Fruit fly (Drosophila melanogaster): ENCODE results near the gene CG4502.

Gene CG4502

dm6 chr2L:7148086-7148485, 56.0 kb downstream of the CG4502 start (continued):
- no peak for TF ChIP-seq Dp (GFP tag; optimal IDR thresholded peaks at IDR 0.05)
- peak; percentile 84 for TF ChIP-seq CG8388 (GFP tag; optimal IDR thresholded peaks at IDR 0.05)
- TF ChIP-seq CG14667 (GFP tag; IDR thresholded peaks at IDR 0.05), result peak; percentile 55
- TF ChIP-seq Nf-YC (tag; optimal IDR thresholded peaks at IDR 0.05), result no peak
- peak; percentile 74 for TF ChIP-seq gcm (GFP tag; optimal IDR thresholded peaks at IDR 0.05)
- no peak for TF ChIP-seq mirr (GFP tag; optimal IDR thresholded peaks at IDR 0.05)
- TF ChIP-seq CG7556 (GFP tag; optimal IDR thresholded peaks at IDR 0.05), result peak; percentile 74
- no peak for TF ChIP-seq Kr (GFP tag; optimal IDR thresholded peaks at IDR 0.05)
- TF ChIP-seq tx (GFP tag; optimal IDR thresholded peaks at IDR 0.05), result peak; percentile 38
- TF ChIP-seq tna (GFP tag; IDR thresholded peaks at IDR 0.05; ENCODE audit: partially characterized antibody), result no peak
- peak; percentile 72 to 83 for TF ChIP-seq chif (GFP tag; optimal IDR thresholded peaks at IDR 0.05)
- TF ChIP-seq Chrac-16 (GFP tag; optimal IDR thresholded peaks at IDR 0.05), result peak; percentile 72
- TF ChIP-seq E2f2 (GFP tag; IDR thresholded peaks at IDR 0.05), result peak; percentile 46
- TF ChIP-seq Dbx (GFP tag; IDR thresholded peaks at IDR 0.05), result no peak
- 0 out of 2 replicates have a peak, but pooled peaks have one; percentile 45 for TF ChIP-seq aop (GFP tag; IDR thresholded peaks at IDR 0.05)
- peak; percentile 66 for TF ChIP-seq Spps (tag; optimal IDR thresholded peaks at IDR 0.05)
- TF ChIP-seq gsb (GFP tag; IDR thresholded peaks at IDR 0.05), result no peak
- no peak for TF ChIP-seq Hr39 (optimal IDR thresholded peaks at IDR 0.05)
- TF ChIP-seq ato (GFP tag; IDR thresholded peaks at IDR 0.05; ENCODE audit: partially characterized antibody), result no peak
- TF ChIP-seq al (GFP tag; IDR thresholded peaks at IDR 0.05), result no peak
- TF ChIP-seq CG10543 (GFP tag; optimal IDR thresholded peaks at IDR 0.05), result no peak
- TF ChIP-seq Asciz (GFP tag; optimal IDR thresholded peaks at IDR 0.05), result peak; percentile 78
- TF ChIP-seq zfh2 (GFP tag; optimal IDR thresholded peaks at IDR 0.05), result no peak
- TF ChIP-seq CG11085 (GFP tag; IDR thresholded peaks at IDR 0.05), result no peak
- no peak for TF ChIP-seq cad (GFP tag; optimal IDR thresholded peaks at IDR 0.05)
- TF ChIP-seq CG13123 (GFP tag; optimal IDR thresholded peaks at IDR 0.05), result no peak
- peak; percentile 57 for TF ChIP-seq CG30431 (GFP tag; optimal IDR thresholded peaks at IDR 0.05)
- TF ChIP-seq CG16779 (GFP tag; IDR thresholded peaks at IDR 0.05), result no peak
- TF ChIP-seq sisA (GFP tag; IDR thresholded peaks at IDR 0.05), result peak; percentile 68
- TF ChIP-seq CG12104 (GFP tag; optimal IDR thresholded peaks at IDR 0.05), result peak; percentile 29
- no peak for TF ChIP-seq kni (GFP tag; optimal IDR thresholded peaks at IDR 0.05)
- TF ChIP-seq PHDP (tag; optimal IDR thresholded peaks at IDR 0.05), result peak; percentile 80
- peak; percentile 58 for TF ChIP-seq ewg (GFP tag; optimal IDR thresholded peaks at IDR 0.05)
- no peak for TF ChIP-seq Tbp (GFP tag; optimal IDR thresholded peaks at IDR 0.05)
- peak; percentile 53 for TF ChIP-seq wek (GFP tag; optimal IDR thresholded peaks at IDR 0.05)
- peak; percentile 64; the same call in 1 of the 2 replicates for TF ChIP-seq ap (GFP tag; IDR thresholded peaks at IDR 0.05)
- no peak for TF ChIP-seq sens-2 (GFP tag; IDR thresholded peaks at IDR 0.05)
- peak in 1 of 2 experiments; percentile 78 for TF ChIP-seq Eip74EF (GFP tag; optimal IDR thresholded peaks at IDR 0.05)
- no peak for TF ChIP-seq CG4360 (GFP tag; IDR thresholded peaks at IDR 0.05)
- TF ChIP-seq ara (GFP tag; IDR thresholded peaks at IDR 0.05), result peak; percentile 78
- peak; percentile 82 for TF ChIP-seq Ptx1 (GFP tag; IDR thresholded peaks at IDR 0.05)
- TF ChIP-seq trh (GFP tag; optimal IDR thresholded peaks at IDR 0.05), result peak; percentile 38
- no peak for TF ChIP-seq zen2 (GFP tag; IDR thresholded peaks at IDR 0.05; ENCODE audit: partially characterized antibody)
- peak; percentile 66 for TF ChIP-seq esg (GFP tag; conservative IDR thresholded peaks at IDR 0.05)
- TF ChIP-seq gem (tag; optimal IDR thresholded peaks at IDR 0.05), result peak; percentile 90
- TF ChIP-seq wdn (GFP tag; IDR thresholded peaks at IDR 0.05), result 0 out of 2 replicates have a peak, but pooled peaks have one; percentile 5
- peak; percentile 48 for TF ChIP-seq pb (GFP tag; optimal IDR thresholded peaks at IDR 0.05)
- TF ChIP-seq Side (GFP tag; optimal IDR thresholded peaks at IDR 0.05), result peak; percentile 61
- peak; percentile 58 for TF ChIP-seq CG1233 (GFP tag; optimal IDR thresholded peaks at IDR 0.05)
- TF ChIP-seq CG3838 (GFP tag; optimal IDR thresholded peaks at IDR 0.05), result peak; percentile 40
- TF ChIP-seq CG2199 (GFP tag; IDR thresholded peaks at IDR 0.05), result no peak
- TF ChIP-seq grau (tag; optimal IDR thresholded peaks at IDR 0.05), result peak; percentile 76
